Fruit fly (Drosophila melanogaster) whole organism, embryonic: ENCODE measurements around the gene CG43221.

ENCODE experiments used
- Abd-B ChIP-seq: fragments of 200-800 bp; sonication (Bioruptor generic); optimal IDR thresholded peaks from 2 replicates; lab custom pipeline; 2018; ENCODE audit warnings: missing biosample characterization, mild to moderate bottlenecking, missing genetic modification characterization, moderate library complexity
- Atf-2 ChIP-seq: fragments of 200-800 bp; sonication (Bioruptor generic); optimal IDR thresholded peaks from 2 replicates; lab custom pipeline; 2016; ENCODE audit warnings: missing biosample characterization, missing genetic modification characterization
- Atf3 ChIP-seq: fragments of 200-800 bp; sonication (Bioruptor generic); optimal IDR thresholded peaks from 3 replicates; lab custom pipeline; 2016; ENCODE audit warnings: missing biosample characterization, missing genetic modification characterization
- Awh ChIP-seq: fragments of 200-800 bp; sonication (Bioruptor generic); IDR thresholded peaks from 2 replicates; pipeline ENCODE4, ENCODE4 v1.3.6; 2022; ENCODE audit warnings: missing biosample characterization, missing genetic modification characterization
- CG10462 ChIP-seq: fragments of 200-800 bp; sonication (Bioruptor generic); optimal IDR thresholded peaks from 2 replicates; lab custom pipeline; 2016; ENCODE audit warnings: missing biosample characterization, missing genetic modification characterization
- CG11085 ChIP-seq: fragments of 200-800 bp; sonication (Bioruptor generic); IDR thresholded peaks from 2 replicates; pipeline ENCODE4 v1.3.6; 2022; ENCODE audit warnings: missing biosample characterization, missing genetic modification characterization
- CG11093 ChIP-seq: fragments of 200-800 bp; sonication (Bioruptor generic); IDR thresholded peaks from 3 replicates; pipeline ENCODE4 v1.3.6; 2022; ENCODE audit warnings: missing biosample characterization, missing genetic modification characterization
- CG12071 ChIP-seq: fragments of 200-800 bp; sonication (Bioruptor generic); optimal IDR thresholded peaks from 3 replicates; lab custom pipeline; 2018; ENCODE audit warnings: missing biosample characterization, mild to moderate bottlenecking, missing genetic modification characterization
- CG13296 ChIP-seq: fragments of 200-800 bp; sonication (Bioruptor generic); optimal IDR thresholded peaks from 3 replicates; lab custom pipeline; 2018; ENCODE audit warnings: missing biosample characterization, mild to moderate bottlenecking, missing genetic modification characterization
- CG14667 ChIP-seq: fragments of 200-800 bp; sonication (Bioruptor generic); IDR thresholded peaks from 2 replicates; pipeline ENCODE4 v1.3.6; 2022; ENCODE audit warnings: missing biosample characterization, missing genetic modification characterization
- CG1529 ChIP-seq: fragments of 200-800 bp; sonication (Bioruptor generic); optimal IDR thresholded peaks from 3 replicates; lab custom pipeline; 2018; ENCODE audit warnings: missing biosample characterization, missing genetic modification characterization
- CG16815 ChIP-seq: fragments of 200-800 bp; sonication (Bioruptor generic); optimal IDR thresholded peaks from 3 replicates; lab custom pipeline; 2017; ENCODE audit warnings: missing biosample characterization, mild to moderate bottlenecking, missing genetic modification characterization
- CG3281 ChIP-seq: fragments of 200-800 bp; sonication (Bioruptor generic); optimal IDR thresholded peaks from 3 replicates; lab custom pipeline; 2017; ENCODE audit warnings: missing biosample characterization, mild to moderate bottlenecking, missing genetic modification characterization
- CG34376 ChIP-seq: fragments of 200-800 bp; sonication (Bioruptor generic); optimal IDR thresholded peaks from 2 replicates; lab custom pipeline; 2018; ENCODE audit warnings: missing biosample characterization, mild to moderate bottlenecking, missing genetic modification characterization
- CG34422 ChIP-seq: fragments of 200-800 bp; sonication (Bioruptor generic); IDR thresholded peaks from 3 replicates; pipeline ENCODE4 v1.3.6; 2022; ENCODE audit warnings: missing biosample characterization, missing genetic modification characterization
- CG4328 ChIP-seq: fragments of 200-800 bp; sonication (Bioruptor generic); optimal IDR thresholded peaks from 3 replicates; lab custom pipeline; 2017; ENCODE audit warnings: missing biosample characterization, missing genetic modification reagents, missing genetic modification characterization
- CG4424 ChIP-seq: fragments of 200-800 bp; sonication (Bioruptor generic); optimal IDR thresholded peaks from 3 replicates; lab custom pipeline; 2016; ENCODE audit warnings: missing biosample characterization, missing genetic modification characterization
- CG6175 ChIP-seq: fragments of 200-800 bp; sonication (Bioruptor generic); IDR thresholded peaks from 3 replicates; pipeline ENCODE4 v1.3.6; 2022; ENCODE audit warnings: missing biosample characterization, missing genetic modification characterization
- CG6272 ChIP-seq: fragments of 200-800 bp; sonication (Bioruptor generic); IDR thresholded peaks from 2 replicates; pipeline ENCODE4 v1.3.6; 2022; ENCODE audit warnings: missing biosample characterization, missing genetic modification characterization
- CG6813 ChIP-seq: fragments of 200-800 bp; sonication (Bioruptor generic); optimal IDR thresholded peaks from 2 replicates; lab custom pipeline; 2017; ENCODE audit warnings: missing biosample characterization, missing genetic modification characterization, mild to moderate bottlenecking, moderate library complexity, missing genetic modification reagents
- CG8290 ChIP-seq, 3 experiments: fragments of 200-800 bp; sonication (Bioruptor generic); optimal IDR thresholded peaks; 2 replicates each; lab custom pipeline; 2016 to 2019; ENCODE audit warnings: missing biosample characterization in 3 of 3, missing genetic modification characterization in 3 of 3, mild to moderate bottlenecking in 2 of 3, moderate library complexity in 1 of 3
- CG9609 ChIP-seq: fragments of 200-800 bp; sonication (Bioruptor generic); optimal IDR thresholded peaks from 3 replicates; lab custom pipeline; 2016; ENCODE audit warnings: missing biosample characterization, missing genetic modification characterization
- Dad ChIP-seq: fragments of 200-800 bp; sonication (Bioruptor generic); optimal IDR thresholded peaks from 3 replicates; lab custom pipeline; 2016; ENCODE audit warnings: missing biosample characterization, missing genetic modification characterization
- Dip3 ChIP-seq: fragments of 200-800 bp; sonication (Bioruptor generic); optimal IDR thresholded peaks from 3 replicates; lab custom pipeline; 2016; ENCODE audit warnings: missing biosample characterization, missing genetic modification characterization
- H15 ChIP-seq: fragments of 200-800 bp; sonication (Bioruptor generic); IDR thresholded peaks from 3 replicates; pipeline ENCODE4 v1.3.6; 2022; ENCODE audit warnings: missing biosample characterization, missing genetic modification characterization
- HLHmδ ChIP-seq: fragments of 200-800 bp; sonication (Bioruptor generic); optimal IDR thresholded peaks from 2 replicates; lab custom pipeline; 2018; ENCODE audit warnings: missing biosample characterization, mild to moderate bottlenecking, missing genetic modification characterization, moderate library complexity
- Hr39 ChIP-seq: fragments of >200 bp; optimal IDR thresholded peaks from 2 replicates; lab custom pipeline; 2017
- Lpt ChIP-seq: fragments of >200 bp; optimal IDR thresholded peaks from 2 replicates; lab custom pipeline; 2018; ENCODE audit warnings: missing biosample characterization, missing genetic modification characterization
- NK7.1 ChIP-seq: fragments of 200-800 bp; sonication (Bioruptor generic); optimal IDR thresholded peaks from 3 replicates; lab custom pipeline; 2016; ENCODE audit warnings: missing biosample characterization, missing genetic modification characterization
- Sry-δ ChIP-seq: fragments of 200-800 bp; sonication (Bioruptor generic); optimal IDR thresholded peaks from 2 replicates; lab custom pipeline; 2016; ENCODE audit warnings: missing biosample characterization, missing genetic modification characterization
- Xrp1 ChIP-seq: fragments of 200-800 bp; sonication (Bioruptor generic); IDR thresholded peaks from 2 replicates; pipeline ENCODE4 v1.3.6; 2022; ENCODE audit warnings: missing biosample characterization, missing genetic modification characterization
- ab ChIP-seq: fragments of 200-800 bp; sonication (Bioruptor generic); optimal IDR thresholded peaks from 2 replicates; lab custom pipeline; 2016; ENCODE audit warnings: missing biosample characterization, missing genetic modification characterization
- crol ChIP-seq: fragments of 200-800 bp; sonication (Bioruptor generic); IDR thresholded peaks from 2 replicates; pipeline ENCODE4 v1.3.6; 2022; ENCODE audit warnings: missing biosample characterization, missing genetic modification characterization
- dati ChIP-seq: fragments of 200-800 bp; sonication (Bioruptor generic); IDR thresholded peaks from 2 replicates; pipeline ENCODE4 v1.3.6; 2022; ENCODE audit warnings: missing biosample characterization, missing genetic modification characterization
- eyg ChIP-seq: fragments of 200-800 bp; sonication (Bioruptor generic); optimal IDR thresholded peaks from 3 replicates; lab custom pipeline; 2016; ENCODE audit warnings: missing biosample characterization, missing genetic modification characterization
- gce ChIP-seq: fragments of 200-800 bp; sonication (Bioruptor generic); IDR thresholded peaks from 3 replicates; pipeline ENCODE4 v1.3.6; 2022; ENCODE audit warnings: missing biosample characterization, missing genetic modification characterization
- gro ChIP-seq: fragments of 200-800 bp; sonication (Bioruptor generic); optimal IDR thresholded peaks from 2 replicates; lab custom pipeline; 2016; ENCODE audit warnings: missing biosample characterization, missing genetic modification characterization
- jigr1 ChIP-seq: fragments of 200-800 bp; sonication (Bioruptor generic); IDR thresholded peaks from 3 replicates; pipeline ENCODE4 v1.3.6; 2022; ENCODE audit warnings: missing biosample characterization, missing genetic modification characterization
- knrl ChIP-seq: fragments of 200-800 bp; sonication (Bioruptor generic); IDR thresholded peaks from 3 replicates; pipeline ENCODE4 v1.3.6; 2022; ENCODE audit warnings: missing biosample characterization, missing genetic modification characterization; ENCODE audit not compliant: partially characterized antibody
- lov ChIP-seq, 2 experiments: fragments of 200-800 bp in 1 of 2; fragments of >200 bp in 1 of 2; sonication (Bioruptor generic) in 1 of 2; IDR thresholded peaks in 1 of 2; optimal IDR thresholded peaks in 1 of 2; 2 replicates in 1 of 2; 3 replicates in 1 of 2; pipeline versions ENCODE4 v1.3.6 to Lab custom; 2017 to 2022; ENCODE audit warnings: missing biosample characterization in 1 of 2, missing genetic modification characterization in 1 of 2
- nerfin-2 ChIP-seq: fragments of 200-800 bp; sonication (Bioruptor generic); IDR thresholded peaks from 2 replicates; pipeline ENCODE4 v1.3.6; 2022; ENCODE audit warnings: missing biosample characterization, missing genetic modification characterization; ENCODE audit not compliant: partially characterized antibody
- org-1 ChIP-seq: fragments of 200-800 bp; sonication (Bioruptor generic); optimal IDR thresholded peaks from 2 replicates; lab custom pipeline; 2017; ENCODE audit warnings: missing biosample characterization, missing genetic modification characterization
- pfk ChIP-seq: fragments of 200-800 bp; sonication (Bioruptor generic); optimal IDR thresholded peaks from 2 replicates; lab custom pipeline; 2018; ENCODE audit warnings: missing biosample characterization, mild to moderate bottlenecking, missing genetic modification characterization, moderate library complexity
- pum ChIP-seq: fragments of 200-800 bp; sonication (Bioruptor generic); optimal IDR thresholded peaks from 2 replicates; lab custom pipeline; 2016; ENCODE audit warnings: missing biosample characterization, missing genetic modification characterization
- salm ChIP-seq: fragments of 200-800 bp; sonication (Bioruptor generic); optimal IDR thresholded peaks from 2 replicates; lab custom pipeline; 2018; ENCODE audit warnings: missing biosample characterization, mild to moderate bottlenecking, missing genetic modification characterization
- slp2 ChIP-seq: fragments of 200-800 bp; sonication (Bioruptor generic); optimal IDR thresholded peaks from 2 replicates; lab custom pipeline; 2016; ENCODE audit warnings: missing biosample characterization, missing genetic modification characterization
- tio ChIP-seq: fragments of 200-800 bp; sonication (Bioruptor generic); optimal IDR thresholded peaks from 2 replicates; lab custom pipeline; 2017; ENCODE audit warnings: missing biosample characterization, missing genetic modification characterization, inconsistent platforms
- unc-4 ChIP-seq: fragments of 200-800 bp; sonication (Bioruptor generic); IDR thresholded peaks from 2 replicates; pipeline ENCODE4 v1.3.6; 2022; ENCODE audit warnings: missing biosample characterization, missing genetic modification characterization; ENCODE audit not compliant: partially characterized antibody
- usp ChIP-seq: fragments of >200 bp; optimal IDR thresholded peaks from 2 replicates; lab custom pipeline; 2017; ENCODE audit warnings: missing biosample characterization, missing genetic modification characterization
- vvl ChIP-seq: fragments of 200-800 bp; sonication (Bioruptor generic); IDR thresholded peaks from 2 replicates; pipeline ENCODE4 v1.3.6; 2022; ENCODE audit warnings: missing biosample characterization, missing genetic modification characterization

CG43221 gene

dm6 chr2L:17514090-17514715 is 28.6 kb downstream of the CG43221 start (continued):
- TF ChIP-seq CG4328 (GFP tag; lab: Kevin White, UChicago): peak; percentile 90
- TF ChIP-seq Dip3 (GFP tag; lab: Kevin White, UChicago): peak; percentile 21
- TF ChIP-seq CG13296: peak; percentile 88
- peak; percentile 77 for TF ChIP-seq CG11093 (GFP tag; lab: Robert Waterston, UW)
- TF ChIP-seq Awh (GFP tag; lab: Robert Waterston, UW): peak; percentile 83
- peak; percentile 82 for TF ChIP-seq H15 (GFP tag; lab: Robert Waterston, UW)
- peak; percentile 55 for TF ChIP-seq Dad (GFP tag; lab: Kevin White, UChicago)
- TF ChIP-seq eyg (GFP tag; lab: Kevin White, UChicago): peak; percentile 20
- TF ChIP-seq Atf3 (GFP tag; lab: Kevin White, UChicago): peak; percentile 53
- TF ChIP-seq dati (GFP tag; lab: Robert Waterston, UW): no peak; the same call in 1 of the 2 replicates
- no peak for TF ChIP-seq nerfin-2 (GFP tag; lab: Robert Waterston, UW)
- TF ChIP-seq CG6175: 0 out of 3 replicates have a peak, but pooled peaks have one; percentile 34
- TF ChIP-seq CG14667 (GFP tag; lab: Robert Waterston, UW): peak; percentile 80
- peak; percentile 72 for TF ChIP-seq CG10462 (GFP tag; lab: Kevin White, UChicago)
- TF ChIP-seq CG12071: peak; percentile 73
- TF ChIP-seq CG16815: peak; percentile 84
- no peak for TF ChIP-seq pfk
- no peak for TF ChIP-seq usp (GFP tag; lab: Kevin White, UChicago)
- TF ChIP-seq jigr1: peak; percentile 64; the same call in 1 of the 3 replicates
- TF ChIP-seq HLHmδ: no peak
- TF ChIP-seq Abd-B: peak; percentile 82
- TF ChIP-seq CG1529: peak; percentile 79
- TF ChIP-seq crol (GFP tag; lab: Robert Waterston, UW): 0 out of 2 replicates have a peak, but pooled peaks have one; percentile 33
- TF ChIP-seq CG6272 (GFP tag; lab: Robert Waterston, UW): peak; percentile 77
- peak; percentile 93 for TF ChIP-seq vvl (GFP tag; lab: Robert Waterston, UW)
- TF ChIP-seq unc-4 (GFP tag; lab: Robert Waterston, UW): no peak
- peak; percentile 60 for TF ChIP-seq Atf-2
- peak; percentile 75 for TF ChIP-seq CG11085 (GFP tag; lab: Robert Waterston, UW)
- TF ChIP-seq Xrp1 (GFP tag; lab: Robert Waterston, UW): peak; percentile 95
- TF ChIP-seq ab (GFP tag; lab: Kevin White, UChicago): peak; percentile 56
- peak; percentile 90 for TF ChIP-seq CG4424
- TF ChIP-seq Hr39: no peak
- TF ChIP-seq CG6813 (GFP tag; lab: Kevin White, UChicago): peak; percentile 83
- TF ChIP-seq Lpt (GFP tag; lab: Kevin White, UChicago): no peak
- peak; percentile 76 for TF ChIP-seq CG9609 (GFP tag; lab: Kevin White, UChicago)
- TF ChIP-seq salm: peak; percentile 74
- peak; percentile 78 for TF ChIP-seq tio (GFP tag; lab: Kevin White, UChicago)
- TF ChIP-seq knrl: no peak
- peak; percentile 79 for TF ChIP-seq pum (GFP tag; lab: Kevin White, UChicago)
- no peak for TF ChIP-seq gro (GFP tag; lab: Kevin White, UChicago)
- no peak for TF ChIP-seq lov (optimal IDR thresholded peaks at IDR 0.05; lab: Kevin White, UChicago)
- TF ChIP-seq lov (GFP tag; IDR thresholded peaks at IDR 0.05; lab: Robert Waterston, UW): peak; percentile 85; the same call in 2 of the 3 replicates
- no peak for TF ChIP-seq CG8290 (GFP tag; optimal IDR thresholded peaks at IDR 0.05; lab: Kevin White, UChicago)
- TF ChIP-seq CG8290 (tag; optimal IDR thresholded peaks at IDR 0.05; lab: Kevin White, UChicago): peak in 1 of 2 experiments; percentile 28
- TF ChIP-seq org-1 (GFP tag; lab: Kevin White, UChicago): peak; percentile 85
- TF ChIP-seq slp2 (GFP tag; lab: Kevin White, UChicago): peak; percentile 47
- peak; percentile 81 for TF ChIP-seq CG34376 (GFP tag; lab: Kevin White, UChicago)
- peak; percentile 82 for TF ChIP-seq gce
- TF ChIP-seq NK7.1 (GFP tag; lab: Kevin White, UChicago): peak; percentile 57
- peak; percentile 88 for TF ChIP-seq CG34422
- no peak for TF ChIP-seq Sry-δ (GFP tag; lab: Kevin White, UChicago)
- TF ChIP-seq CG3281 (GFP tag; lab: Kevin White, UChicago): peak; percentile 81
